Worm (Caenorhabditis elegans): ENCODE results near the gene srx-66.
A peak's percentile ranks its signal among the peaks of the same experiment; 100 is the strongest.

Gene srx-66

ce11 chrV:3886104-3886503 lies 33.3 kb upstream of the srx-66 start, which contains the start of gene nhr-124:
Gene nhr-124, minus strand, starts transcription at chrV:3886204.
- TF ChIP-seq elt-3 (tag; optimal IDR thresholded peaks at IDR 0.05) = no peak
- TF ChIP-seq ZK546.5 (tag; optimal IDR thresholded peaks at IDR 0.05) = no peak
- no peak for TF ChIP-seq ceh-28 (tag; optimal IDR thresholded peaks at IDR 0.05)
- no peak for TF ChIP-seq unc-62 (GFP tag; optimal IDR thresholded peaks at IDR 0.05)
- TF ChIP-seq lsy-12 (tag; optimal IDR thresholded peaks at IDR 0.05) = no peak
- no peak for TF ChIP-seq nhr-76 (tag; optimal IDR thresholded peaks at IDR 0.05)

- TF ChIP-seq pqm-1 (tag; optimal IDR thresholded peaks at IDR 0.05) (peak; percentile 14), elt-2 (tag; optimal IDR thresholded peaks at IDR 0.05) (peak; percentile 25), nhr-76 (tag; optimal IDR thresholded peaks at IDR 0.05) (no peak)
Measured at ce11 chrV:3889113-3889512, 30.3 kb upstream of the srx-66 start, which contains the start of gene C17E7.13. Gene C17E7.13, minus strand, starts transcription at chrV:3889288.

ce11 chrV:3890761-3891160 lies 28.6 kb upstream of the srx-66 start, which contains the start of gene C17E7.9:
Gene C17E7.9, minus strand, starts transcription at chrV:3890861.
- TF ChIP-seq egl-27 (tag; optimal IDR thresholded peaks at IDR 0.05) (no peak), sea-2 (GFP tag; optimal IDR thresholded peaks at IDR 0.05) (no peak), ama-1 (optimal IDR thresholded peaks at IDR 0.05) (no peak), nhr-23 (tag; optimal IDR thresholded peaks at IDR 0.05) (no peak), eor-1 (tag; optimal IDR thresholded peaks at IDR 0.05) (no peak), nhr-28 (tag; optimal IDR thresholded peaks at IDR 0.05) (no peak), ceh-28 (tag; optimal IDR thresholded peaks at IDR 0.05) (no peak), ceh-16 (tag; optimal IDR thresholded peaks at IDR 0.05) (no peak), unc-62 (GFP tag; optimal IDR thresholded peaks at IDR 0.05) (no peak), ZK546.5 (tag; optimal IDR thresholded peaks at IDR 0.05) (no peak), daf-12 (tag; optimal IDR thresholded peaks at IDR 0.05) (no peak), zag-1 (tag; optimal IDR thresholded peaks at IDR 0.05) (no peak), ceh-82 (tag; optimal IDR thresholded peaks at IDR 0.05) (no peak), nhr-12 (tag; optimal IDR thresholded peaks at IDR 0.05) (no peak), fkh-2 (tag; optimal IDR thresholded peaks at IDR 0.05) (no peak), aly-2 (tag; optimal IDR thresholded peaks at IDR 0.05) (no peak), pha-4 (tag; optimal IDR thresholded peaks at IDR 0.05) (no peak), fos-1 (tag; optimal IDR thresholded peaks at IDR 0.05) (no peak), nfya-1 (tag; optimal IDR thresholded peaks at IDR 0.05; ENCODE audit: insufficient read depth) (no peak), unc-39 (tag; optimal IDR thresholded peaks at IDR 0.05) (no peak)

- no peak for TF ChIP-seq lsy-12 (tag; optimal IDR thresholded peaks at IDR 0.05)
- no peak for TF ChIP-seq nhr-28 (tag; optimal IDR thresholded peaks at IDR 0.05)
- no peak for TF ChIP-seq ztf-4 (tag; optimal IDR thresholded peaks at IDR 0.05)
- TF ChIP-seq tbx-2 (tag; optimal IDR thresholded peaks at IDR 0.05) = no peak
- no peak for TF ChIP-seq eor-1 (tag; optimal IDR thresholded peaks at IDR 0.05)
- TF ChIP-seq nhr-43 (tag; optimal IDR thresholded peaks at IDR 0.05; ENCODE audit: poor library complexity, severe bottlenecking) = no peak
- no peak for TF ChIP-seq elt-1 (tag; optimal IDR thresholded peaks at IDR 0.05)
- TF ChIP-seq nfya-1 (tag; optimal IDR thresholded peaks at IDR 0.05; ENCODE audit: insufficient read depth) = no peak
- TF ChIP-seq ztf-11 (tag; optimal IDR thresholded peaks at IDR 0.05) = no peak
- no peak for TF ChIP-seq nhr-25 (tag; optimal IDR thresholded peaks at IDR 0.05)
- no peak for TF ChIP-seq ceh-9 (tag; optimal IDR thresholded peaks at IDR 0.05)
- TF ChIP-seq pha-4 (tag; optimal IDR thresholded peaks at IDR 0.05) = no peak
- TF ChIP-seq ama-1 (optimal IDR thresholded peaks at IDR 0.05) = no peak
Measured at ce11 chrV:3891919-3892318, 27.5 kb upstream of the srx-66 start, which contains the start of gene C17E7.12. Gene C17E7.12, minus strand, starts transcription at chrV:3892019.

ce11 chrV:3892361-3892904 lies 27.0 kb upstream of the srx-66 start, which contains the start of gene C17E7.4:
Gene C17E7.4, plus strand, starts transcription at chrV:3892854.
- no peak for TF ChIP-seq ceh-28 (tag; optimal IDR thresholded peaks at IDR 0.05)

ce11 chrV:3894661-3895060 lies 24.7 kb upstream of the srx-66 start, which contains the start of gene sre-9:
Gene sre-9, plus strand, starts transcription at chrV:3894961.
- TF ChIP-seq pqm-1 (tag; optimal IDR thresholded peaks at IDR 0.05) (no peak), eor-1 (tag; optimal IDR thresholded peaks at IDR 0.05) (no peak), fos-1 (tag; optimal IDR thresholded peaks at IDR 0.05) (no peak), jun-1 (tag; optimal IDR thresholded peaks at IDR 0.05) (no peak), egl-5 (tag; optimal IDR thresholded peaks at IDR 0.05) (no peak), nhr-12 (tag; optimal IDR thresholded peaks at IDR 0.05) (no peak), snpc-4 (tag; optimal IDR thresholded peaks at IDR 0.05) (no peak), nfya-1 (tag; optimal IDR thresholded peaks at IDR 0.05; ENCODE audit: insufficient read depth) (no peak)

Data from whole organism, L3 larva.